Worm (Caenorhabditis elegans) whole organism, L4 larva: ENCODE measurements around the gene bath-44.
A peak's percentile ranks its signal among the peaks of the same experiment; 100 is the strongest.

Source experiments
- D1046.2 ChIP-seq: fragments of 200-800 bp; sonication (Bioruptor generic); IDR thresholded peaks from 2 replicates; pipeline ENCODE4 v1.3.6; 2022; ENCODE audit warnings: missing genetic modification characterization, missing compliant biosample characterization
- F10B5.3 ChIP-seq: sonication (generic microtip); optimal IDR thresholded peaks from 2 replicates; lab custom pipeline; 2016; ENCODE audit warnings: mild to moderate bottlenecking, missing genetic modification characterization, missing compliant biosample characterization
- F44E2.7 ChIP-seq: fragments of 200-800 bp; sonication (Bioruptor generic); IDR thresholded peaks from 2 replicates; pipeline ENCODE4 v2.1.2; 2022; ENCODE audit warnings: missing genetic modification characterization, missing compliant biosample characterization
- T20F7.1 ChIP-seq: fragments of 200-800 bp; sonication (Bioruptor generic); optimal IDR thresholded peaks from 2 replicates; lab custom pipeline; 2018; ENCODE audit warnings: mild to moderate bottlenecking, missing genetic modification characterization, missing compliant biosample characterization
- Y105C5A.15 ChIP-seq: fragments of 200-800 bp; sonication (Bioruptor generic); IDR thresholded peaks from 2 replicates; pipeline ENCODE4 v1.3.6; 2022; ENCODE audit warnings: missing genetic modification characterization, missing compliant biosample characterization
- aly-2 ChIP-seq: sonication (generic microtip); optimal IDR thresholded peaks from 2 replicates; lab custom pipeline; 2018; ENCODE audit warnings: missing biosample characterization, missing genetic modification characterization
- arid-1 ChIP-seq: fragments of 200-800 bp; sonication (Bioruptor generic); conservative IDR thresholded peaks from 2 replicates; pipeline ENCODE4 v1.3.6; 2022; ENCODE audit warnings: missing genetic modification reagents, missing genetic modification characterization, missing compliant biosample characterization
- attf-4 ChIP-seq: sonication (generic microtip); optimal IDR thresholded peaks from 3 replicates; lab custom pipeline; 2017; ENCODE audit warnings: missing biosample characterization, missing genetic modification characterization
- ceh-82 ChIP-seq: sonication (generic microtip); optimal IDR thresholded peaks from 2 replicates; lab custom pipeline; 2017; ENCODE audit warnings: missing biosample characterization, missing genetic modification characterization
- ces-1 ChIP-seq: fragments of 150-350 bp; sonication (generic microtip); optimal IDR thresholded peaks from 4 replicates; lab custom pipeline; 2014; ENCODE audit warnings: missing biosample characterization, missing genetic modification reagents, missing genetic modification characterization
- ctbp-1 ChIP-seq: fragments of 200-800 bp; sonication (Bioruptor generic); IDR thresholded peaks from 2 replicates; pipeline ENCODE4 v1.3.6; 2022; ENCODE audit warnings: missing genetic modification reagents, missing genetic modification characterization, missing compliant biosample characterization
- daf-12 ChIP-seq: fragments of 150-350 bp; optimal IDR thresholded peaks from 2 replicates; lab custom pipeline; 2014; ENCODE audit warnings: missing biosample characterization, missing genetic modification reagents, missing genetic modification characterization
- daf-8 ChIP-seq: fragments of 200-800 bp; sonication (Bioruptor generic); IDR thresholded peaks from 2 replicates; pipeline ENCODE4 v1.3.6; 2022; ENCODE audit warnings: missing genetic modification characterization, missing compliant biosample characterization
- dmd-6 ChIP-seq: fragments of 200-800 bp; sonication (Bioruptor generic); IDR thresholded peaks from 2 replicates; pipeline ENCODE4 v1.3.6; 2022; ENCODE audit warnings: missing genetic modification reagents, missing genetic modification characterization, missing compliant biosample characterization
- dmd-9 ChIP-seq: fragments of 200-800 bp; sonication (Bioruptor generic); IDR thresholded peaks from 2 replicates; pipeline ENCODE4 v1.3.6; 2022; ENCODE audit warnings: missing genetic modification reagents, missing genetic modification characterization, missing compliant biosample characterization
- dpl-1 ChIP-seq: fragments of 150-350 bp; optimal IDR thresholded peaks from 2 replicates; lab custom pipeline; 2014; ENCODE audit warnings: missing biosample characterization, missing genetic modification reagents, missing genetic modification characterization
- duxl-1 ChIP-seq: sonication (generic microtip); optimal IDR thresholded peaks from 2 replicates; lab custom pipeline; 2016; ENCODE audit warnings: mild to moderate bottlenecking, missing genetic modification characterization, moderate library complexity, missing compliant biosample characterization; ENCODE audit not compliant: poor library complexity
- dve-1 ChIP-seq: sonication (generic microtip); optimal IDR thresholded peaks from 2 replicates; lab custom pipeline; 2017; ENCODE audit warnings: antibody characterized with exemption, mild to moderate bottlenecking, missing genetic modification characterization, missing compliant biosample characterization; ENCODE audit not compliant: insufficient read depth
- egl-27 ChIP-seq: sonication (generic microtip); optimal IDR thresholded peaks from 3 replicates; lab custom pipeline; 2017; ENCODE audit warnings: missing biosample characterization, missing genetic modification reagents, missing genetic modification characterization
- egl-43 ChIP-seq: fragments of 200-800 bp; sonication (Bioruptor generic); IDR thresholded peaks from 2 replicates; pipeline ENCODE4 v1.3.6; 2022; ENCODE audit warnings: missing genetic modification reagents, missing genetic modification characterization, missing compliant biosample characterization
- fkh-10 ChIP-seq: fragments of 150-350 bp; optimal IDR thresholded peaks from 2 replicates; lab custom pipeline; 2014; ENCODE audit warnings: missing biosample characterization, missing genetic modification reagents, missing genetic modification characterization
- gei-8 ChIP-seq: fragments of 200-800 bp; sonication (Bioruptor generic); optimal IDR thresholded peaks from 2 replicates; lab custom pipeline; 2018; ENCODE audit warnings: mild to moderate bottlenecking, missing genetic modification characterization, missing compliant biosample characterization
- hif-1 ChIP-seq, 2 experiments: sonication (generic microtip); optimal IDR thresholded peaks; 2 replicates each; lab custom pipeline; 2016 to 2017; ENCODE audit warnings: missing compliant biosample characterization in 2 of 2, missing genetic modification characterization in 2 of 2, missing genetic modification reagents in 2 of 2, missing genotype in 2 of 2, mild to moderate bottlenecking in 1 of 2
- lin-13 ChIP-seq: fragments of 150-350 bp; optimal IDR thresholded peaks from 2 replicates; lab custom pipeline; 2014; ENCODE audit warnings: missing biosample characterization, missing genetic modification reagents, missing genetic modification characterization
- lin-15B ChIP-seq: fragments of 150-350 bp; sonication (generic microtip); optimal IDR thresholded peaks from 3 replicates; lab custom pipeline; 2014; ENCODE audit warnings: missing biosample characterization, missing genetic modification characterization
- lsy-2 ChIP-seq, 2 experiments: fragments of 150-350 bp in 1 of 2; sonication (generic microtip) in 1 of 2; optimal IDR thresholded peaks; 2 replicates each; lab custom pipeline; 2014 to 2017; ENCODE audit warnings: missing biosample characterization in 2 of 2, missing genetic modification characterization in 2 of 2
- madf-9 ChIP-seq: fragments of 200-800 bp; sonication (Bioruptor generic); conservative IDR thresholded peaks from 2 replicates; pipeline ENCODE4 v1.3.6; 2022; ENCODE audit warnings: missing genetic modification reagents, missing genetic modification characterization, missing compliant biosample characterization
- mdl-1 ChIP-seq, 2 experiments: fragments of 150-350 bp in 1 of 2; sonication (generic microtip) in 1 of 2; optimal IDR thresholded peaks; 2 replicates each; lab custom pipeline; 2014 to 2017; ENCODE audit warnings: missing biosample characterization in 2 of 2, missing genetic modification characterization in 2 of 2
- mdt-29 ChIP-seq: fragments of 200-800 bp; sonication (Bioruptor generic); IDR thresholded peaks from 2 replicates; pipeline ENCODE4 v1.3.6; 2022; ENCODE audit warnings: missing genetic modification reagents, missing genetic modification characterization, missing compliant biosample characterization
- mes-2 ChIP-seq: sonication (generic microtip); optimal IDR thresholded peaks from 2 replicates; lab custom pipeline; 2016; ENCODE audit warnings: missing genotype, mild to moderate bottlenecking, missing genetic modification characterization, missing compliant biosample characterization; ENCODE audit not compliant: poor library complexity, severe bottlenecking
- mxl-2 ChIP-seq: fragments of 200-800 bp; sonication (Bioruptor generic); conservative IDR thresholded peaks from 2 replicates; pipeline ENCODE4 v1.3.6; 2022; ENCODE audit warnings: missing genetic modification reagents, missing genetic modification characterization, missing compliant biosample characterization
- mxl-3 ChIP-seq: fragments of 200-800 bp; sonication (Bioruptor generic); optimal IDR thresholded peaks from 2 replicates; lab custom pipeline; 2018; ENCODE audit warnings: mild to moderate bottlenecking, missing genetic modification characterization, missing compliant biosample characterization
- nhr-10 ChIP-seq: fragments of 150-350 bp; optimal IDR thresholded peaks from 2 replicates; lab custom pipeline; 2014; ENCODE audit warnings: missing biosample characterization, missing genetic modification characterization
- nhr-102 ChIP-seq: sonication (generic microtip); optimal IDR thresholded peaks from 2 replicates; lab custom pipeline; 2016; ENCODE audit warnings: mild to moderate bottlenecking, missing genetic modification characterization, moderate library complexity, missing compliant biosample characterization
- nhr-11 ChIP-seq: fragments of 150-350 bp; optimal IDR thresholded peaks from 2 replicates; lab custom pipeline; 2014; ENCODE audit warnings: missing biosample characterization, missing genetic modification characterization
- nhr-111 ChIP-seq: fragments of 200-800 bp; sonication (Bioruptor generic); optimal IDR thresholded peaks from 2 replicates; lab custom pipeline; 2018; ENCODE audit warnings: mild to moderate bottlenecking, missing genetic modification characterization, missing compliant biosample characterization
- nhr-41 ChIP-seq: fragments of 200-800 bp; sonication (Bioruptor generic); IDR thresholded peaks from 2 replicates; pipeline ENCODE4 v1.3.6; 2022; ENCODE audit warnings: missing genetic modification reagents, missing genetic modification characterization, missing compliant biosample characterization
- nhr-48 ChIP-seq: sonication (generic microtip); optimal IDR thresholded peaks from 2 replicates; lab custom pipeline; 2016; ENCODE audit warnings: mild to moderate bottlenecking, missing genetic modification characterization, missing compliant biosample characterization
- nhr-6 ChIP-seq: fragments of 150-350 bp; optimal IDR thresholded peaks from 2 replicates; lab custom pipeline; 2014; ENCODE audit warnings: missing biosample characterization, missing genetic modification characterization
- php-3 ChIP-seq: fragments of 200-800 bp; sonication (Bioruptor generic); IDR thresholded peaks from 2 replicates; pipeline ENCODE4 v1.3.6; 2022; ENCODE audit warnings: missing genetic modification reagents, missing genetic modification characterization, missing compliant biosample characterization
- rbr-2 ChIP-seq: sonication (generic microtip); optimal IDR thresholded peaks from 2 replicates; lab custom pipeline; 2016; ENCODE audit warnings: missing genotype, missing genetic modification characterization, missing compliant biosample characterization
- sdz-12 ChIP-seq: fragments of 200-800 bp; sonication (Bioruptor generic); optimal IDR thresholded peaks from 2 replicates; lab custom pipeline; 2018; ENCODE audit warnings: mild to moderate bottlenecking, missing genetic modification characterization, missing compliant biosample characterization
- snpc-4 ChIP-seq: fragments of 150-350 bp; optimal IDR thresholded peaks from 2 replicates; lab custom pipeline; 2014; ENCODE audit warnings: missing biosample characterization, missing genetic modification characterization
- tag-97 ChIP-seq: fragments of 200-800 bp; sonication (Bioruptor generic); IDR thresholded peaks from 2 replicates; pipeline ENCODE4 v1.3.6; 2022; ENCODE audit warnings: missing genetic modification characterization, missing compliant biosample characterization
- tra-1 ChIP-seq: fragments of 200-800 bp; sonication (Bioruptor generic); IDR thresholded peaks from 2 replicates; pipeline ENCODE4 v1.3.6; 2022; ENCODE audit warnings: missing genetic modification reagents, missing genetic modification characterization, missing compliant biosample characterization
- unc-130 ChIP-seq: sonication (generic microtip); optimal IDR thresholded peaks from 2 replicates; lab custom pipeline; 2016; ENCODE audit warnings: missing genetic modification reagents, missing genetic modification characterization, missing compliant biosample characterization
- unc-62 ChIP-seq, 3 experiments: fragments of 150-350 bp in 1 of 3; sonication (generic microtip); optimal IDR thresholded peaks in 2 of 3; peaks in 1 of 3; 1 replicate in 1 of 3; 2 replicates in 2 of 3; lab custom pipeline; 2014 to 2017; ENCODE audit warnings: missing biosample characterization in 3 of 3, missing genetic modification characterization in 3 of 3, missing genetic modification reagents in 3 of 3, missing genotype in 1 of 3
- vab-7 ChIP-seq: fragments of 200-800 bp; sonication (Bioruptor generic); IDR thresholded peaks from 2 replicates; pipeline ENCODE4 v1.3.6; 2022; ENCODE audit warnings: missing genetic modification reagents, missing genetic modification characterization, missing compliant biosample characterization
- zfp-3 ChIP-seq: fragments of 200-800 bp; sonication (Bioruptor generic); conservative IDR thresholded peaks from 2 replicates; pipeline ENCODE4 v1.3.6; 2022; ENCODE audit warnings: missing genetic modification reagents, missing genetic modification characterization, missing compliant biosample characterization
- zip-11 ChIP-seq: fragments of 200-800 bp; sonication (Bioruptor generic); IDR thresholded peaks from 2 replicates; pipeline ENCODE4 v1.3.6; 2022; ENCODE audit warnings: missing genetic modification characterization, missing compliant biosample characterization
- ztf-11 ChIP-seq: fragments of 150-350 bp; optimal IDR thresholded peaks from 2 replicates; lab custom pipeline; 2014; ENCODE audit warnings: missing biosample characterization, missing genetic modification characterization

bath-44 gene

ce11 chrII:7363990-7364455 is 30.7 kb upstream of the bath-44 start, which contains the start of gene msra-1 (continued):
- TF ChIP-seq mdl-1 (tag; optimal IDR thresholded peaks at IDR 0.05; lab: Kevin White, UChicago) = peak in 1 of 2 experiments; percentile 66
- TF ChIP-seq nhr-11 (tag; lab: Kevin White, UChicago) = peak; percentile 26
- no peak for TF ChIP-seq sdz-12 (GFP tag; lab: Kevin White, UChicago)
- TF ChIP-seq dmd-9 = no peak
- no peak for TF ChIP-seq vab-7
- peak in 1 of 2 experiments; percentile 35 for TF ChIP-seq unc-62 (GFP tag; optimal IDR thresholded peaks at IDR 0.05 in 1 of 2; lab: Kevin White, UChicago)
- no peak for TF ChIP-seq unc-62 (tag; optimal IDR thresholded peaks at IDR 0.05; lab: Kevin White, UChicago)
- no peak for TF ChIP-seq F10B5.3 (tag; lab: Kevin White, UChicago)
- TF ChIP-seq zip-11 (GFP tag; lab: Robert Waterston, UW) = no peak
- no peak for TF ChIP-seq daf-8 (GFP tag; lab: Robert Waterston, UW)
- peak; percentile 59 for TF ChIP-seq nhr-48 (tag; lab: Kevin White, UChicago)
- TF ChIP-seq ztf-11 (tag; lab: Kevin White, UChicago) = no peak
- TF ChIP-seq egl-27 (tag; lab: Kevin White, UChicago) = no peak
- no peak for TF ChIP-seq nhr-102 (tag; lab: Kevin White, UChicago)
- no peak for TF ChIP-seq rbr-2 (tag; lab: Kevin White, UChicago)
- TF ChIP-seq ceh-82 (tag; lab: Kevin White, UChicago) = no peak
- TF ChIP-seq mxl-2 (GFP tag; lab: Robert Waterston, UW) = no peak
- TF ChIP-seq T20F7.1 = peak; percentile 54
- TF ChIP-seq mes-2 (tag; lab: Kevin White, UChicago) = peak; percentile 68
- no peak for TF ChIP-seq snpc-4 (tag; lab: Kevin White, UChicago)
- TF ChIP-seq unc-130 = no peak
- no peak for TF ChIP-seq nhr-6
- no peak for TF ChIP-seq nhr-41 (GFP tag; lab: Robert Waterston, UW)
- TF ChIP-seq dve-1 = peak; percentile 78
- no peak for TF ChIP-seq daf-12 (tag; lab: Kevin White, UChicago)
- no peak for TF ChIP-seq ctbp-1 (GFP tag; lab: Robert Waterston, UW)
- peak; percentile 81 for TF ChIP-seq mxl-3 (GFP tag; lab: Kevin White, UChicago)
- no peak for TF ChIP-seq F44E2.7 (GFP tag; lab: Robert Waterston, UW)
- no peak for TF ChIP-seq zfp-3
- no peak for TF ChIP-seq duxl-1 (tag; lab: Kevin White, UChicago)
- TF ChIP-seq nhr-10 (tag; lab: Kevin White, UChicago) = no peak
- TF ChIP-seq hif-1 (tag; optimal IDR thresholded peaks at IDR 0.05; lab: Kevin White, UChicago) = peak in 1 of 2 experiments; percentile 49
- TF ChIP-seq madf-9 (GFP tag; lab: Robert Waterston, UW) = no peak
- no peak for TF ChIP-seq arid-1 (GFP tag; lab: Robert Waterston, UW)
- no peak for TF ChIP-seq tag-97 (GFP tag; lab: Robert Waterston, UW)
- peak in 1 of 2 experiments; percentile 65 for TF ChIP-seq lsy-2 (tag; optimal IDR thresholded peaks at IDR 0.05; lab: Kevin White, UChicago)
- no peak for TF ChIP-seq Y105C5A.15 (GFP tag; lab: Robert Waterston, UW)
- TF ChIP-seq tra-1 (GFP tag; lab: Robert Waterston, UW) = no peak
- no peak for TF ChIP-seq lin-13
- TF ChIP-seq dpl-1 (GFP tag; lab: Kevin White, UChicago) = peak; percentile 28
- TF ChIP-seq gei-8 = no peak
- TF ChIP-seq php-3 (GFP tag; lab: Robert Waterston, UW) = no peak; the same call in 1 of the 2 replicates
- TF ChIP-seq fkh-10 = no peak
- TF ChIP-seq lin-15B (tag; lab: Kevin White, UChicago) = no peak
- no peak for TF ChIP-seq nhr-111 (GFP tag; lab: Kevin White, UChicago)
- no peak for TF ChIP-seq mdt-29 (GFP tag; lab: Robert Waterston, UW)
- no peak for TF ChIP-seq attf-4 (tag; lab: Kevin White, UChicago)
- peak; percentile 85 for TF ChIP-seq dmd-6 (GFP tag; lab: Robert Waterston, UW)
- TF ChIP-seq ces-1 (GFP tag; lab: Kevin White, UChicago) = no peak
- TF ChIP-seq aly-2 (tag; lab: Kevin White, UChicago) = no peak
- no peak for TF ChIP-seq D1046.2
- TF ChIP-seq egl-43 (GFP tag; lab: Robert Waterston, UW) = no peak
